Worm (Caenorhabditis elegans) whole organism, L4 larva: Measurements from ENCODE around the gene secs-1.

Experiments
- F10B5.3 ChIP-seq: sonication (generic microtip); optimal IDR thresholded peaks from 2 replicates; lab custom pipeline; 2016; ENCODE audit warnings: mild to moderate bottlenecking, missing genetic modification characterization, missing compliant biosample characterization
- F37D6.2 ChIP-seq: sonication (generic microtip); optimal IDR thresholded peaks from 2 replicates; lab custom pipeline; 2016; ENCODE audit warnings: mild to moderate bottlenecking, missing genetic modification characterization, missing compliant biosample characterization
- F49E8.2 ChIP-seq: sonication (generic microtip); optimal IDR thresholded peaks from 2 replicates; lab custom pipeline; 2016; ENCODE audit warnings: missing compliant biosample characterization, mild to moderate bottlenecking, missing genetic modification characterization, borderline replicate concordance
- R02D3.7 ChIP-seq: fragments of 150-350 bp; sonication (generic microtip); optimal IDR thresholded peaks from 3 replicates; lab custom pipeline; 2014; ENCODE audit warnings: missing biosample characterization, missing genetic modification characterization
- T26A8.4 ChIP-seq: fragments of 200-800 bp; sonication (Bioruptor generic); IDR thresholded peaks from 2 replicates; pipeline ENCODE4 v1.3.6; 2022; ENCODE audit warnings: missing genetic modification characterization, missing compliant biosample characterization
- Y105C5A.15 ChIP-seq: fragments of 200-800 bp; sonication (Bioruptor generic); IDR thresholded peaks from 2 replicates; pipeline ENCODE4 v1.3.6; 2022; ENCODE audit warnings: missing genetic modification characterization, missing compliant biosample characterization
- aha-1 ChIP-seq: fragments of 150-350 bp; peaks from one replicate; lab custom pipeline; 2014; ENCODE audit warnings: missing biosample characterization, missing genetic modification characterization
- ama-1 ChIP-seq: fragments of 150-350 bp; optimal IDR thresholded peaks from 2 replicates; lab custom pipeline; 2014; ENCODE audit warnings: inconsistent platforms, mixed read lengths
- ceh-44 ChIP-seq: fragments of 200-800 bp; sonication (Bioruptor generic); IDR thresholded peaks from 2 replicates; pipeline ENCODE4 v1.3.6; 2022; ENCODE audit warnings: missing genetic modification reagents, missing genetic modification characterization, missing compliant biosample characterization
- ceh-62 ChIP-seq: sonication (generic microtip); optimal IDR thresholded peaks from 2 replicates; lab custom pipeline; 2017; ENCODE audit warnings: missing biosample characterization, missing genetic modification characterization
- ces-1 ChIP-seq: fragments of 150-350 bp; sonication (generic microtip); optimal IDR thresholded peaks from 4 replicates; lab custom pipeline; 2014; ENCODE audit warnings: missing biosample characterization, missing genetic modification reagents, missing genetic modification characterization
- cey-2 ChIP-seq: sonication (generic microtip); optimal IDR thresholded peaks from 3 replicates; lab custom pipeline; 2017; ENCODE audit warnings: missing genetic modification characterization, mild to moderate bottlenecking, missing compliant biosample characterization, antibody characterized with exemption, borderline replicate concordance; ENCODE audit not compliant: insufficient read depth
- dmd-6 ChIP-seq: fragments of 200-800 bp; sonication (Bioruptor generic); IDR thresholded peaks from 2 replicates; pipeline ENCODE4 v1.3.6; 2022; ENCODE audit warnings: missing genetic modification reagents, missing genetic modification characterization, missing compliant biosample characterization
- dmd-8 ChIP-seq: fragments of 200-800 bp; sonication (Bioruptor generic); IDR thresholded peaks from 2 replicates; pipeline ENCODE4 v1.3.6; 2022; ENCODE audit warnings: missing genetic modification characterization, missing compliant biosample characterization
- duxl-1 ChIP-seq: sonication (generic microtip); optimal IDR thresholded peaks from 2 replicates; lab custom pipeline; 2016; ENCODE audit warnings: mild to moderate bottlenecking, missing genetic modification characterization, moderate library complexity, missing compliant biosample characterization; ENCODE audit not compliant: poor library complexity
- hlh-30 ChIP-seq: sonication (generic microtip); optimal IDR thresholded peaks from 2 replicates; lab custom pipeline; 2017; ENCODE audit warnings: antibody characterized with exemption, mild to moderate bottlenecking, missing genetic modification characterization, missing compliant biosample characterization; ENCODE audit not compliant: insufficient read depth
- hmg-1.1 ChIP-seq: fragments of 200-800 bp; sonication (Bioruptor generic); IDR thresholded peaks from 2 replicates; pipeline ENCODE4 v1.3.6; 2022; ENCODE audit warnings: missing genetic modification reagents, missing genetic modification characterization, missing compliant biosample characterization
- lin-15B ChIP-seq: fragments of 150-350 bp; sonication (generic microtip); optimal IDR thresholded peaks from 3 replicates; lab custom pipeline; 2014; ENCODE audit warnings: missing biosample characterization, missing genetic modification characterization
- lin-38 ChIP-seq: fragments of 200-800 bp; sonication (Bioruptor generic); IDR thresholded peaks from 2 replicates; pipeline ENCODE4 v1.3.6; 2022; ENCODE audit warnings: missing genetic modification reagents, missing genetic modification characterization, missing compliant biosample characterization
- madf-5 ChIP-seq, 2 experiments: fragments of 200-800 bp; sonication (Bioruptor generic); IDR thresholded peaks; 2 replicates each; pipeline ENCODE4 v1.3.6; 2022; ENCODE audit warnings: missing compliant biosample characterization in 2 of 2, missing genetic modification characterization in 2 of 2
- mdl-1 ChIP-seq, 2 experiments: fragments of 150-350 bp in 1 of 2; sonication (generic microtip) in 1 of 2; optimal IDR thresholded peaks; 2 replicates each; lab custom pipeline; 2014 to 2017; ENCODE audit warnings: missing biosample characterization in 2 of 2, missing genetic modification characterization in 2 of 2
- mep-1 ChIP-seq: fragments of 150-350 bp; sonication (generic microtip); optimal IDR thresholded peaks from 3 replicates; lab custom pipeline; 2014; ENCODE audit warnings: missing biosample characterization, missing genetic modification characterization
- mes-2 ChIP-seq: sonication (generic microtip); optimal IDR thresholded peaks from 2 replicates; lab custom pipeline; 2016; ENCODE audit warnings: missing genotype, mild to moderate bottlenecking, missing genetic modification characterization, missing compliant biosample characterization; ENCODE audit not compliant: poor library complexity, severe bottlenecking
- mxl-2 ChIP-seq: fragments of 200-800 bp; sonication (Bioruptor generic); conservative IDR thresholded peaks from 2 replicates; pipeline ENCODE4 v1.3.6; 2022; ENCODE audit warnings: missing genetic modification reagents, missing genetic modification characterization, missing compliant biosample characterization
- mxl-3 ChIP-seq: fragments of 200-800 bp; sonication (Bioruptor generic); optimal IDR thresholded peaks from 2 replicates; lab custom pipeline; 2018; ENCODE audit warnings: mild to moderate bottlenecking, missing genetic modification characterization, missing compliant biosample characterization
- nhr-102 ChIP-seq: sonication (generic microtip); optimal IDR thresholded peaks from 2 replicates; lab custom pipeline; 2016; ENCODE audit warnings: mild to moderate bottlenecking, missing genetic modification characterization, moderate library complexity, missing compliant biosample characterization
- nhr-237 ChIP-seq: sonication (generic microtip); optimal IDR thresholded peaks from 2 replicates; lab custom pipeline; 2017; ENCODE audit warnings: missing biosample characterization, missing genetic modification characterization
- nhr-28 ChIP-seq: fragments of 150-350 bp; optimal IDR thresholded peaks from 2 replicates; lab custom pipeline; 2014; ENCODE audit warnings: missing biosample characterization, missing genetic modification characterization
- nhr-41 ChIP-seq: fragments of 200-800 bp; sonication (Bioruptor generic); IDR thresholded peaks from 2 replicates; pipeline ENCODE4 v1.3.6; 2022; ENCODE audit warnings: missing genetic modification reagents, missing genetic modification characterization, missing compliant biosample characterization
- nhr-76 ChIP-seq: fragments of 150-350 bp; optimal IDR thresholded peaks from 2 replicates; lab custom pipeline; 2014; ENCODE audit warnings: missing biosample characterization, missing genetic modification characterization
- nhr-77 ChIP-seq: fragments of 150-350 bp; optimal IDR thresholded peaks from 2 replicates; lab custom pipeline; 2014; ENCODE audit warnings: missing biosample characterization, missing genetic modification characterization
- pha-4 ChIP-seq, 2 experiments: fragments of 150-350 bp in 1 of 2; fragments of 200-800 bp in 1 of 2; sonication (Bioruptor generic) in 1 of 2; IDR thresholded peaks in 1 of 2; optimal IDR thresholded peaks in 1 of 2; 2 replicates each; pipeline versions ENCODE4 v1.3.6 to Lab custom; 2014 to 2022; ENCODE audit warnings: missing genetic modification characterization in 2 of 2, missing genetic modification reagents in 2 of 2, missing biosample characterization in 1 of 2, missing compliant biosample characterization in 1 of 2
- rbr-2 ChIP-seq: sonication (generic microtip); optimal IDR thresholded peaks from 2 replicates; lab custom pipeline; 2016; ENCODE audit warnings: missing genotype, missing genetic modification characterization, missing compliant biosample characterization
- set-16 ChIP-seq: fragments of 200-800 bp; sonication (Bioruptor generic); IDR thresholded peaks from 2 replicates; pipeline ENCODE4 v1.3.6; 2022; ENCODE audit warnings: missing genetic modification reagents, missing genetic modification characterization, missing compliant biosample characterization
- snpc-1.2 ChIP-seq: fragments of 200-800 bp; sonication (Bioruptor generic); IDR thresholded peaks from 2 replicates; pipeline ENCODE4 v1.3.6; 2022; ENCODE audit warnings: missing genetic modification reagents, missing genetic modification characterization, missing compliant biosample characterization
- spr-1 ChIP-seq: sonication (generic microtip); optimal IDR thresholded peaks from 2 replicates; lab custom pipeline; 2016; ENCODE audit warnings: mild to moderate bottlenecking, missing genetic modification characterization, missing compliant biosample characterization
- tag-97 ChIP-seq: fragments of 200-800 bp; sonication (Bioruptor generic); IDR thresholded peaks from 2 replicates; pipeline ENCODE4 v1.3.6; 2022; ENCODE audit warnings: missing genetic modification characterization, missing compliant biosample characterization
- unc-130 ChIP-seq: sonication (generic microtip); optimal IDR thresholded peaks from 2 replicates; lab custom pipeline; 2016; ENCODE audit warnings: missing genetic modification reagents, missing genetic modification characterization, missing compliant biosample characterization
- unc-39 ChIP-seq: sonication (generic microtip); optimal IDR thresholded peaks from 2 replicates; lab custom pipeline; 2017; ENCODE audit warnings: missing biosample characterization, missing genetic modification characterization
- unc-62 ChIP-seq, 3 experiments: fragments of 150-350 bp in 1 of 3; sonication (generic microtip); optimal IDR thresholded peaks in 2 of 3; peaks in 1 of 3; 1 replicate in 1 of 3; 2 replicates in 2 of 3; lab custom pipeline; 2014 to 2017; ENCODE audit warnings: missing biosample characterization in 3 of 3, missing genetic modification characterization in 3 of 3, missing genetic modification reagents in 3 of 3, missing genotype in 1 of 3
- vab-7 ChIP-seq: fragments of 200-800 bp; sonication (Bioruptor generic); IDR thresholded peaks from 2 replicates; pipeline ENCODE4 v1.3.6; 2022; ENCODE audit warnings: missing genetic modification reagents, missing genetic modification characterization, missing compliant biosample characterization
- zag-1 ChIP-seq: fragments of 150-350 bp; optimal IDR thresholded peaks from 2 replicates; lab custom pipeline; 2014; ENCODE audit warnings: missing biosample characterization, missing genetic modification characterization
- zfp-3 ChIP-seq: fragments of 200-800 bp; sonication (Bioruptor generic); conservative IDR thresholded peaks from 2 replicates; pipeline ENCODE4 v1.3.6; 2022; ENCODE audit warnings: missing genetic modification reagents, missing genetic modification characterization, missing compliant biosample characterization
- zip-11 ChIP-seq: fragments of 200-800 bp; sonication (Bioruptor generic); IDR thresholded peaks from 2 replicates; pipeline ENCODE4 v1.3.6; 2022; ENCODE audit warnings: missing genetic modification characterization, missing compliant biosample characterization
- ztf-7 ChIP-seq: fragments of 150-350 bp; optimal IDR thresholded peaks from 2 replicates; lab custom pipeline; 2014; ENCODE audit warnings: missing biosample characterization, missing genetic modification characterization

Gene secs-1

ce11 chrV:10807862-10808327 is 3.6 kb upstream of the secs-1 start, which contains the start of gene plrg-1 (continued):
- TF ChIP-seq dmd-6 (GFP tag; lab: Robert Waterston, UW) (peak; percentile 82), mxl-3 (peak; percentile 93), F37D6.2 (tag; lab: Kevin White, UChicago) (peak; percentile 62), vab-7 (GFP tag; lab: Robert Waterston, UW) (peak; percentile 88), mes-2 (tag; lab: Kevin White, UChicago) (peak; percentile 97), ztf-7 (tag; lab: Kevin White, UChicago) (no peak), mxl-2 (0 out of 2 replicates have a peak, but pooled peaks have one; percentile 50), nhr-77 (tag; lab: Kevin White, UChicago) (peak; percentile 83), unc-62 (GFP tag; optimal IDR thresholded peaks at IDR 0.05 in 1 of 2; lab: Kevin White, UChicago) (peak in 1 of 2 experiments; percentile 69), unc-62 (tag; optimal IDR thresholded peaks at IDR 0.05; lab: Kevin White, UChicago) (no peak), rbr-2 (tag; lab: Kevin White, UChicago) (peak; percentile 85), nhr-28 (tag; lab: Kevin White, UChicago) (peak; percentile 85), zag-1 (tag; lab: Kevin White, UChicago) (no peak), lin-38 (GFP tag; lab: Robert Waterston, UW) (peak; percentile 93), R02D3.7 (no peak), spr-1 (tag; lab: Kevin White, UChicago) (peak; percentile 84)

DNA sequence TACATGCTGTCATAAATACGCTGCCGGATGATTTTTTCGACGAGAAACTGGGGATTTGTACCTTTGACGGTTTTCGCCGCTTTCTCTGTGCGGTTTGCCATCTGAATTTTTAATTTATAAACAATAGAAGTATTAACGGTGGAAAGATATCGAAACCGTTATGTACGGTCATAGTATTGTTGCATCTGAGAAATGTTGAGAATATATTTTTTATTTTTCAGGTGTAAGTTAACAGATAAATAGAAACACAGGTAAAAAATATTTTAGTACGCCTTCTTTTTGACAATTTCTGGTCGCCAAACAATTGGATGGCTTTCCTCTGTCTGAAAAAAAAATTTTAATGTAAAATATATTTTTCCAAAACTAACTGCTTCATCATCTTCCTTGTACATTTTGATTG is 1.7 kb upstream of the secs-1 start, which contains the start of gene prp-38:
prp-38 (minus strand) TSS at position 101 of the 400 bp plus-strand sequence.
- TF ChIP-seq hlh-30 (tag; lab: Kevin White, UChicago) (no peak), aha-1 (peak; percentile 70), nhr-76 (tag; lab: Kevin White, UChicago) (no peak)

DNA sequence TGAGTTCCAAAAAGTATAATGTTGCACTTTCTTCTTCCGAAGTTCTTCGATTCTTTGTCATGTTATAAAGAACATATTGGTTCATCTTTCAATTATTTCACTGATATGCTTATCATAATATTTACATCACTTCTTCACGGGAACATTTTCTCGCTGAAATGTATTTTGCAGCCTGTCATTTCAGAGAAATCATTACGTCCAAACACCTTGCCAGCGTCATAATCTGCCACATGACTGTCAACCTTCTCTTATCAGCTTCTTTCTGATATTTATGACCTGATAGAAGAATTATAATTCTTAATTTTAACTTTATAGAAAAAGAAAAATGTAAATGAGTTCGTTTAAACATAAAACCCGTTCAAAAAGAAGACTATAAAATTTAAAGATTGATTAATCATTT is 2.2 kb downstream of the secs-1 start:
- no peak for TF ChIP-seq tag-97 (GFP tag; lab: Robert Waterston, UW)
- TF ChIP-seq cey-2 (tag; lab: Kevin White, UChicago): no peak
- peak; percentile 33 for TF ChIP-seq mep-1 (tag; lab: Kevin White, UChicago)
- TF ChIP-seq snpc-1.2 (GFP tag; lab: Robert Waterston, UW): no peak
- TF ChIP-seq duxl-1 (tag; lab: Kevin White, UChicago): no peak
- no peak for TF ChIP-seq zfp-3 (GFP tag; lab: Robert Waterston, UW)
- no peak for TF ChIP-seq Y105C5A.15
- TF ChIP-seq hlh-30 (tag; lab: Kevin White, UChicago): peak; percentile 61
- TF ChIP-seq lin-15B (tag; lab: Kevin White, UChicago): no peak
- TF ChIP-seq hmg-1.1: no peak
- TF ChIP-seq vab-7 (GFP tag; lab: Robert Waterston, UW): no peak
- no peak for TF ChIP-seq ceh-44 (GFP tag; lab: Robert Waterston, UW)
- 0 out of 2 replicates have a peak, but pooled peaks have one; percentile 54 for TF ChIP-seq nhr-41 (GFP tag; lab: Robert Waterston, UW)
- no peak for TF ChIP-seq unc-130 (GFP tag; lab: Kevin White, UChicago)
- TF ChIP-seq ama-1 (lab: Kevin White, UChicago): no peak
- TF ChIP-seq ztf-7 (tag; lab: Kevin White, UChicago): no peak
- no peak for TF ChIP-seq T26A8.4 (GFP tag; lab: Robert Waterston, UW)
- no peak for TF ChIP-seq unc-39
- TF ChIP-seq R02D3.7: no peak
- TF ChIP-seq madf-5 (GFP tag; IDR thresholded peaks at IDR 0.05; lab: Robert Waterston, UW): no peak
- TF ChIP-seq mdl-1 (tag; optimal IDR thresholded peaks at IDR 0.05; lab: Kevin White, UChicago): peak in 1 of 2 experiments; percentile 49
- peak; percentile 70 for TF ChIP-seq nhr-77 (tag; lab: Kevin White, UChicago)
- TF ChIP-seq pha-4 (GFP tag; IDR thresholded peaks at IDR 0.05; lab: Robert Waterston, UW): no peak
- TF ChIP-seq pha-4 (tag; optimal IDR thresholded peaks at IDR 0.05; lab: Kevin White, UChicago): no peak
- peak; percentile 88 for TF ChIP-seq nhr-102
- TF ChIP-seq F49E8.2 (tag; lab: Kevin White, UChicago): no peak
- TF ChIP-seq ceh-62 (tag; lab: Kevin White, UChicago): no peak
- no peak for TF ChIP-seq nhr-237 (tag; lab: Kevin White, UChicago)
- no peak for TF ChIP-seq lin-38 (GFP tag; lab: Robert Waterston, UW)
- TF ChIP-seq set-16 (GFP tag; lab: Robert Waterston, UW): no peak
- TF ChIP-seq ces-1 (GFP tag; lab: Kevin White, UChicago): no peak
- TF ChIP-seq zip-11 (GFP tag; lab: Robert Waterston, UW): no peak
- peak; percentile 99 for TF ChIP-seq dmd-6 (GFP tag; lab: Robert Waterston, UW)
- TF ChIP-seq dmd-8 (GFP tag; lab: Robert Waterston, UW): no peak
- no peak for TF ChIP-seq F10B5.3 (tag; lab: Kevin White, UChicago)
- no peak for TF ChIP-seq mxl-2
